Fruit fly (Drosophila melanogaster): ENCODE data around the gene lqfR.

Gene lqfR

DNA sequence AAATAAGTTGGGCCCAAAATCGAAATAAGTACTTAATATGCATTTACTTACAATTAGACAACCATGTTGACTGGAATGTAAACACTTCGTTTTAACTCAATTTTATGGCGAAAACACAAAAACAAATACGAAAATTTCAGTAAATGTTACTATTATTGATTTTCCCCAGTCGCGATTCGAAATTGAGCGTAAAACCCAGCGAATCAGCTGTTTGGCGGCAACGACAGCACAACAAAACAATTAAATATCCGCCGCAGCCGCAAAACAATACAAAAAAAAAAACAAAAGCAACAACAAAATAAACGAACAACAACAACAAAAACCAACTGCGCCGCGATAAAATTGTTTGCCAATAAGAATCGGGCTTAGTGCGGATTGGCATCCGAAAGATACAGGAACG lies 21.5 kb upstream of the lqfR start, which contains the start of the genes CAH8 and CG7059:
Gene CAH8, minus strand, starts transcription at position 101 of the 400 bp plus-strand sequence.
Gene CG7059, plus strand, starts transcription at position 167 of the 400 bp plus-strand sequence.
- TF ChIP-seq bab1 (GFP tag; optimal IDR thresholded peaks at IDR 0.05) (no peak), tj (GFP tag; optimal IDR thresholded peaks at IDR 0.05) (no peak), toe (GFP tag; optimal IDR thresholded peaks at IDR 0.05) (no peak), CG7045 (GFP tag; optimal IDR thresholded peaks at IDR 0.05) (no peak), ovo (GFP tag; optimal IDR thresholded peaks at IDR 0.05) (no peak), cic (GFP tag; optimal IDR thresholded peaks at IDR 0.05) (no peak), cnc (optimal IDR thresholded peaks at IDR 0.05) (no peak), kay (GFP tag; ENCODE audit: borderline replicate concordance) (no peak), Clk (GFP tag; optimal IDR thresholded peaks at IDR 0.05) (no peak), CG12768 (GFP tag; optimal IDR thresholded peaks at IDR 0.05) (no peak), CG33017 (tag; optimal IDR thresholded peaks at IDR 0.05) (no peak), CG7101 (tag; optimal IDR thresholded peaks at IDR 0.05) (no peak), CG14711 (tag; optimal IDR thresholded peaks at IDR 0.05) (no peak), Mnt (GFP tag; optimal IDR thresholded peaks at IDR 0.05) (no peak), CG5204 (GFP tag; optimal IDR thresholded peaks at IDR 0.05) (no peak), CG11617 (GFP tag; optimal IDR thresholded peaks at IDR 0.05) (no peak), Crg-1 (GFP tag; optimal IDR thresholded peaks at IDR 0.05) (no peak)

DNA sequence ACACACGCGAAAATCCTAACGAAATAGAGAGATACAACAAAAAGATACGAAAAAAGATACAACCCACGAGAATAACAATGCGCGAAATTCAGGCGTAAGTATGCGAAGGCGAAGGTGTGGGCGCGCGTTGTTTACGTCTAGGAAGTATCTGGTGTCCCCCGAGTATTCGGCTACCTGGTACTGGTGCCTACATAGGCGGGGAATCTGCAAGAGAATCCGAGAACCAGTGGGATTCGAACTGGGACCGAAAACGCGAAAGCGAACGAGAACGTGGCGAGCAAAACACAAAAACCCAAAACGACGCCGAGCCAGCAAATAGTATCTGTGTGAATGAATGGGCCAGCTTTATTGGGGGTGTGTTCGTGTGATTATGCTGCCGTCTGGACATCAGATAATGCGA lies 21.0 kb upstream of the lqfR start:
- TF ChIP-seq bab1 (GFP tag; optimal IDR thresholded peaks at IDR 0.05) (no peak), tj (GFP tag; optimal IDR thresholded peaks at IDR 0.05) (peak; percentile 53), Hr96 (GFP tag; optimal IDR thresholded peaks at IDR 0.05) (no peak), CG1620 (GFP tag; optimal IDR thresholded peaks at IDR 0.05) (no peak), ovo (GFP tag; optimal IDR thresholded peaks at IDR 0.05) (no peak), CG5204 (GFP tag; optimal IDR thresholded peaks at IDR 0.05) (no peak), Crg-1 (GFP tag; optimal IDR thresholded peaks at IDR 0.05) (no peak), cic (GFP tag; optimal IDR thresholded peaks at IDR 0.05) (no peak)

DNA sequence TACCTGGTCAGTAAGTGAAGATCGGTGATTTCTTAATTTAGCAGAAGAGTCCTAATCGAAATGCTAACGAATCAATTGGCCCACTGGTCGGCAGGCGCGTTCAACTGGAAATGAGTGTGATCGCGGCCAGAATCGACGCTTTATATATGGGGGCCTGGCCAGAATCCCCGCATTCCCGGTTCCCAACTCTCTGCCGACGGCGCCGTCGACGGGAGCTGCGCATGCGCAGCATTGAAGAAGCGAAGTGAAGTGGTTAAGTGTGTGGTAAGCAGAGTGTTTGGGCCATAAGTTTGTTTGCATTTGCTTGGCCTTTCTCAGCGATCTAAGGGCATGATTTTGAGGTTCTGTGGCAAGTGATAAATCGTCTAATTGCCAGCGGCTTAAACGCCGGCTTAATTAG lies 17.1 kb upstream of the lqfR start, which contains the start of gene CG13857:
Gene CG13857, minus strand, starts transcription at position 101 of the 400 bp plus-strand sequence.
- TF ChIP-seq CG7101 (tag; optimal IDR thresholded peaks at IDR 0.05), result no peak
- no peak for TF ChIP-seq CG1620 (GFP tag; optimal IDR thresholded peaks at IDR 0.05)
- no peak for TF ChIP-seq Hr96 (GFP tag; optimal IDR thresholded peaks at IDR 0.05)
- no peak for TF ChIP-seq CG12768 (GFP tag; optimal IDR thresholded peaks at IDR 0.05)
- TF ChIP-seq Mnt (GFP tag; optimal IDR thresholded peaks at IDR 0.05), result no peak
- no peak for TF ChIP-seq Crg-1 (GFP tag; optimal IDR thresholded peaks at IDR 0.05)
- TF ChIP-seq CG7045 (GFP tag; optimal IDR thresholded peaks at IDR 0.05), result no peak
- TF ChIP-seq cnc (optimal IDR thresholded peaks at IDR 0.05), result no peak
- TF ChIP-seq CG33017 (tag; optimal IDR thresholded peaks at IDR 0.05), result no peak
- no peak for TF ChIP-seq CG11617 (GFP tag; optimal IDR thresholded peaks at IDR 0.05)
- no peak for TF ChIP-seq CG14711 (tag; optimal IDR thresholded peaks at IDR 0.05)

DNA sequence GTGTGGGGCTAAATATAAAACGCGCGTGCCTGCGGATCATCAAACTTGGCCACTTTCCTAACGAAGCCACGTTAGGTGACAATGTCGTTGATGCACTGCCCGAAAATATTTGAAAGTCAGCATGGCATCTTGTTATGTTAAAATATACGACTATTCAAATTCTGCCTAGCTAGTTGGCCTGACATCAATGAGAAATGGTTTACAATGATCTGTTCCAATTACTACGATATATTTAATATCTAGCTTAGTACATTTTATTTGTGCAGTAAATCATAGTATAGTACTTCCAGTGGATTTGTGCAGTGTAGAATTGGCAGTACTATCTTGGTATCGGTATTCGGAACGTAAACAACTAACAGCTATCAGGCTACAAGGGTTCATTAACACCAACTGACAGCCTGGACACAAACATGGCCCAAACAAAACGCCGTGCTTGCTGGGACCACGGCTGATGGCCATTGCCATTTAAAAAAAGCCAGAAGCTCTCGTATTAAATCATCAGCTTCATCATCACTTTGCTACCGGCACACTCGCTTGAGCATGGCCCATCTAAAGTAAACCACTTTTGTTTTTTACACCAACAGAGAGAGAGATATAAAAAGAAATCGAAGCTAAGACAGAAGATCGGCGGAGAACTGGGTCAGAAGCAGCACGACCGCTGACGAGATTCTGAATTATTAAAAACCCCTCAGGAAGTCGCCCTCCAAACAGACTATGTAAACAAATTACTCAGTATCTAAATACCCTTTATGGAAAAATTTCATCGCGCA lies 15.5 kb upstream of the lqfR start:
- no peak for TF ChIP-seq cic (GFP tag; optimal IDR thresholded peaks at IDR 0.05)
- TF ChIP-seq CG5204 (GFP tag; optimal IDR thresholded peaks at IDR 0.05), result no peak
- TF ChIP-seq Hr96 (GFP tag; optimal IDR thresholded peaks at IDR 0.05), result no peak
- TF ChIP-seq kay (GFP tag; ENCODE audit: borderline replicate concordance), result no peak
- TF ChIP-seq Crg-1 (GFP tag; optimal IDR thresholded peaks at IDR 0.05), result no peak
- no peak for TF ChIP-seq CG12768 (GFP tag; optimal IDR thresholded peaks at IDR 0.05)
- TF ChIP-seq CG14711 (tag; optimal IDR thresholded peaks at IDR 0.05), result no peak
- no peak for TF ChIP-seq pad (GFP tag; optimal IDR thresholded peaks at IDR 0.05)
- TF ChIP-seq Mnt (GFP tag; optimal IDR thresholded peaks at IDR 0.05), result no peak
- TF ChIP-seq CG33017 (tag; optimal IDR thresholded peaks at IDR 0.05), result no peak
- no peak for TF ChIP-seq CG7045 (GFP tag; optimal IDR thresholded peaks at IDR 0.05)
- TF ChIP-seq CG7101 (tag; optimal IDR thresholded peaks at IDR 0.05), result no peak
- no peak for TF ChIP-seq CG11617 (GFP tag; optimal IDR thresholded peaks at IDR 0.05)
- no peak for TF ChIP-seq tj (GFP tag; optimal IDR thresholded peaks at IDR 0.05)
- TF ChIP-seq bab1 (GFP tag; optimal IDR thresholded peaks at IDR 0.05), result no peak
- TF ChIP-seq cnc (optimal IDR thresholded peaks at IDR 0.05), result no peak

DNA sequence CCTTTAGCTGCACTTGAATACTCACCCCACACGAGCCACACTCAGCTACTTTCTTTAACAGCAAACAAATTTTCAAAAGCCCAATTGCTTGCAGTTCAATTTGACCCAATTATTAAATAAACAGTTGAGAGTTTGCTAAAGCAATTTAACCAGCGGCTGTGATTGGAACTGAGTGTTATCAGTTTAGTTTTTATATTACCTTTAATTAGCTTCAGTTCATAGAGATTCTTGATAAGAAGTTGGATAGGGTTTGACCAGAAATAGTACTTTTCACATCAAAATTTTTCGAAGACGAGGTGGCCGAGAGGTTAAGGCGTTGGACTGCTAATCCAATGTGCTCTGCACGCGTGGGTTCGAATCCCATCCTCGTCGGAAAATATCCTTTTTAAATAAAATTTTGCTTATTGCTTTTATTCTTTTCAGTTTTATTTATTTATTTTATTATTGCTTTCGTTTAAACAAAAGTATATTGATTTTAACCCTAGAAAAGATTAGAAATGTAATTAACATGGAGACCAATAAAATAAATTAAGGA lies 14.8 kb upstream of the lqfR start:
- TF ChIP-seq CG7101 (tag; optimal IDR thresholded peaks at IDR 0.05), result no peak
- TF ChIP-seq ovo (GFP tag; optimal IDR thresholded peaks at IDR 0.05), result no peak
- no peak for TF ChIP-seq CG14711 (tag; optimal IDR thresholded peaks at IDR 0.05)
- TF ChIP-seq CG11617 (GFP tag; optimal IDR thresholded peaks at IDR 0.05), result no peak
- TF ChIP-seq bab1 (GFP tag; optimal IDR thresholded peaks at IDR 0.05), result no peak
- no peak for TF ChIP-seq Crg-1 (GFP tag; optimal IDR thresholded peaks at IDR 0.05)
- TF ChIP-seq kay (GFP tag; ENCODE audit: borderline replicate concordance), result no peak
- TF ChIP-seq Clk (GFP tag; optimal IDR thresholded peaks at IDR 0.05), result no peak
- no peak for TF ChIP-seq CG7045 (GFP tag; optimal IDR thresholded peaks at IDR 0.05)
- TF ChIP-seq CG33017 (tag; optimal IDR thresholded peaks at IDR 0.05), result no peak
- TF ChIP-seq CG1620 (GFP tag; optimal IDR thresholded peaks at IDR 0.05), result no peak

DNA sequence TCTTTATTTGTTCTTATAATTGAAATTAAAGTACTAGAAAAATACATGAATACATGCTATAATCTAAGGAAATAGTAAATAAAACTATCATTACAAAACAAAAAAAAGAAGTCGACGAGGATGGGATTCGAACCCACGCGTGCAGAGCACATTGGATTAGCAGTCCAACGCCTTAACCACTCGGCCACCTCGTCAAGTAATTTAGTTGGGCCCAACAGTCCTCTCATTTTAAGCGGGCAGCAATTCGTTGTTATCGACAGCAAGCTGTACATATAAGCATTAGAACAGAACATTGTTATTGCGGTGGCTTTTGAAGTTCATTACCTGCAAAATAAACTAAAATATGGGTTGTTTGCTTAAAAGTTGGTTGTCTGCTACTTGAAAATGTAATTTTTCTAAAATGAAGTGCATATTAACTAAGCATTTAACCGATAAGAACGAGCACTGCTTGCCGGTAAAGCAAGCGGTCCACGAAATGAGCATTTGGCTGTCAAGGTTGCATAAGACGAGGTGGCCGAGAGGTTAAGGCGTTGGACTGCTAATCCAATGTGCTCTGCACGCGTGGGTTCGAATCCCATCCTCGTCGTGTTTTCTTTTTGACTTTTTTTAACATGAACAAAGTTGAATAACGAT lies 13.9 kb upstream of the lqfR start:
- TF ChIP-seq bab1 (GFP tag; optimal IDR thresholded peaks at IDR 0.05) (peak; percentile 15), kay (GFP tag; ENCODE audit: borderline replicate concordance) (no peak)

Data from whole organism, adult.